Worm (Caenorhabditis elegans): ENCODE measurements around the gene golg-4.

DNA sequence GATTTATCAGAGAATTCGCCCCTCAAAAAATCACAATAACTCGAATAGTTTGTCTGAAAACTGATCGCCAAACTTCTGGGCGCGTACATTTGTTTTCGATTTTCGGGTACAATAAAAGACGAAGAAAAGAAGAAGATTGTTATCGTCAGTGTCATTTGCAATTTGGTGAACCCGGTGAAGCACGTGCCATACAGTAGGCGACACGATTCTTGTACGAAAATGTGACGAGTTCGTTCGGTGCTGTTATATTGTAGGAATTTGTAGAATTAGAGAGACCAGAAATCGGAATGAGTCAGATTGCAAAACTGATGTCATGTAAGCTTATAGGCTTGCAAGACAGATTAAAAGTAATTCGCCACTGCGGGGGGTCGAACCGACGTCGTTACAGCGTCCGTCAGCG is 37.6 kb upstream of the golg-4 start:
- TF ChIP-seq him-1 (tag; optimal IDR thresholded peaks at IDR 0.05) = no peak
- no peak for TF ChIP-seq dao-5 (tag; optimal IDR thresholded peaks at IDR 0.05)
